Worm (Caenorhabditis elegans): Measurements from ENCODE around the gene act-4.

- TF ChIP-seq unc-39 (tag; optimal IDR thresholded peaks at IDR 0.05) = no peak
- TF ChIP-seq unc-62 (GFP tag; optimal IDR thresholded peaks at IDR 0.05) = peak; percentile 45
- TF ChIP-seq nhr-12 (tag; optimal IDR thresholded peaks at IDR 0.05) = no peak
- TF ChIP-seq drap-1 (GFP tag; optimal IDR thresholded peaks at IDR 0.05) = peak; percentile 8
These were observed 1.5 kb downstream of the act-4 start for ce11 chrX:4961681-4962656.
